Worm (Caenorhabditis elegans) whole organism, L4 larva: ENCODE results near the gene Y54G2A.16.

ENCODE experiments used
- daf-16 ChIP-seq, 3 experiments: sonication (generic microtip); optimal IDR thresholded peaks; 2 replicates each; lab custom pipeline; 2016 to 2017; ENCODE audit warnings: missing genetic modification characterization in 3 of 3, missing genetic modification reagents in 3 of 3, mild to moderate bottlenecking in 2 of 3, missing compliant biosample characterization in 2 of 3, missing biosample characterization in 1 of 3, moderate library complexity in 1 of 3
- dve-1 ChIP-seq: sonication (generic microtip); optimal IDR thresholded peaks from 2 replicates; lab custom pipeline; 2017; ENCODE audit warnings: antibody characterized with exemption, mild to moderate bottlenecking, missing genetic modification characterization, missing compliant biosample characterization; ENCODE audit not compliant: insufficient read depth
- egl-27 ChIP-seq: sonication (generic microtip); optimal IDR thresholded peaks from 3 replicates; lab custom pipeline; 2017; ENCODE audit warnings: missing biosample characterization, missing genetic modification reagents, missing genetic modification characterization
- mep-1 ChIP-seq: fragments of 150-350 bp; sonication (generic microtip); optimal IDR thresholded peaks from 3 replicates; lab custom pipeline; 2014; ENCODE audit warnings: missing biosample characterization, missing genetic modification characterization
- nhr-76 ChIP-seq: fragments of 150-350 bp; optimal IDR thresholded peaks from 2 replicates; lab custom pipeline; 2014; ENCODE audit warnings: missing biosample characterization, missing genetic modification characterization

- TF ChIP-seq dve-1 (tag; lab: Kevin White, UChicago): no peak
- TF ChIP-seq egl-27 (tag; lab: Kevin White, UChicago): no peak
- TF ChIP-seq daf-16 (GFP tag; optimal IDR thresholded peaks at IDR 0.05; lab: Kevin White, UChicago): no peak
- TF ChIP-seq daf-16 (tag; optimal IDR thresholded peaks at IDR 0.05; lab: Kevin White, UChicago): peak; percentile 27
- no peak for TF ChIP-seq mep-1 (tag; lab: Kevin White, UChicago)
- TF ChIP-seq nhr-76 (tag; lab: Kevin White, UChicago): no peak
Observed at ce11 chrIV:2835364-2835763, 29.3 kb downstream of the Y54G2A.16 start, which contains the start of gene clec-82.
